Fruit fly (Drosophila melanogaster) whole organism, embryonic: ENCODE results near the gene CG14613.
A peak's percentile ranks its signal among the peaks of the same experiment; 100 is the strongest.

Experiments used
- Asciz ChIP-seq: fragments of 200-800 bp; sonication (Bioruptor generic); optimal IDR thresholded peaks from 2 replicates; lab custom pipeline; 2017; ENCODE audit warnings: missing biosample characterization, mild to moderate bottlenecking, missing genetic modification characterization, missing genetic modification reagents
- B-H1 ChIP-seq: fragments of 200-800 bp; sonication (Bioruptor generic); IDR thresholded peaks from 3 replicates; pipeline ENCODE4 v1.3.6; 2022; ENCODE audit warnings: missing biosample characterization, missing genetic modification characterization
- CG10147 ChIP-seq: fragments of 200-800 bp; sonication (Bioruptor generic); optimal IDR thresholded peaks from 2 replicates; lab custom pipeline; 2019; ENCODE audit warnings: missing biosample characterization, mild to moderate bottlenecking, missing genetic modification characterization, moderate library complexity
- CG11085 ChIP-seq: fragments of 200-800 bp; sonication (Bioruptor generic); IDR thresholded peaks from 2 replicates; pipeline ENCODE4 v1.3.6; 2022; ENCODE audit warnings: missing biosample characterization, missing genetic modification characterization
- CG11247 ChIP-seq: fragments of 200-800 bp; sonication (Bioruptor generic); IDR thresholded peaks from 2 replicates; pipeline ENCODE4 v1.3.6; 2022; ENCODE audit warnings: missing biosample characterization, missing genetic modification characterization
- CG11560 ChIP-seq: fragments of 200-800 bp; sonication (Bioruptor generic); IDR thresholded peaks from 3 replicates; pipeline ENCODE4 v1.3.6; 2022; ENCODE audit warnings: missing biosample characterization, missing genetic modification characterization
- CG12071 ChIP-seq: fragments of 200-800 bp; sonication (Bioruptor generic); optimal IDR thresholded peaks from 3 replicates; lab custom pipeline; 2018; ENCODE audit warnings: missing biosample characterization, mild to moderate bottlenecking, missing genetic modification characterization
- CG12104 ChIP-seq: fragments of 200-800 bp; sonication (Bioruptor generic); optimal IDR thresholded peaks from 3 replicates; lab custom pipeline; 2016; ENCODE audit warnings: missing biosample characterization, missing genetic modification characterization
- CG13123 ChIP-seq: fragments of 200-800 bp; sonication (Bioruptor generic); optimal IDR thresholded peaks from 2 replicates; lab custom pipeline; 2016; ENCODE audit warnings: missing biosample characterization, missing genetic modification characterization
- CG15514 ChIP-seq: fragments of 200-800 bp; sonication (Bioruptor generic); optimal IDR thresholded peaks from 3 replicates; lab custom pipeline; 2017; ENCODE audit warnings: missing biosample characterization, missing genetic modification characterization, mild to moderate bottlenecking, moderate library complexity, missing genetic modification reagents
- CG2678 ChIP-seq: fragments of 200-800 bp; sonication (Bioruptor generic); optimal IDR thresholded peaks from 3 replicates; lab custom pipeline; 2019; ENCODE audit warnings: missing biosample characterization, mild to moderate bottlenecking, missing genetic modification characterization, moderate library complexity
- CG31224 ChIP-seq: fragments of 200-800 bp; sonication (Bioruptor generic); IDR thresholded peaks from 2 replicates; pipeline ENCODE4 v1.3.6; 2022; ENCODE audit warnings: missing biosample characterization, missing genetic modification characterization
- CG3407 ChIP-seq: fragments of 200-800 bp; sonication (Bioruptor generic); optimal IDR thresholded peaks from 2 replicates; lab custom pipeline; 2018; ENCODE audit warnings: missing biosample characterization, mild to moderate bottlenecking, missing genetic modification characterization
- CG34422 ChIP-seq: fragments of 200-800 bp; sonication (Bioruptor generic); IDR thresholded peaks from 3 replicates; pipeline ENCODE4 v1.3.6; 2022; ENCODE audit warnings: missing biosample characterization, missing genetic modification characterization
- CG3838 ChIP-seq: fragments of 200-800 bp; sonication (Bioruptor generic); optimal IDR thresholded peaks from 3 replicates; lab custom pipeline; 2016; ENCODE audit warnings: missing biosample characterization, missing genetic modification characterization
- CG43689 ChIP-seq: fragments of 200-800 bp; sonication (Bioruptor generic); IDR thresholded peaks from 2 replicates; pipeline ENCODE4 v1.3.6; 2022; ENCODE audit warnings: missing biosample characterization, missing genetic modification characterization
- CG6791 ChIP-seq: fragments of 200-800 bp; sonication (Bioruptor generic); IDR thresholded peaks from 3 replicates; pipeline ENCODE4 v1.3.6; 2022; ENCODE audit warnings: missing biosample characterization, missing genetic modification characterization; ENCODE audit not compliant: partially characterized antibody
- CG8281 ChIP-seq: fragments of 200-800 bp; sonication (Bioruptor generic); optimal IDR thresholded peaks from 2 replicates; lab custom pipeline; 2018; ENCODE audit warnings: missing biosample characterization, mild to moderate bottlenecking, missing genetic modification characterization, moderate library complexity
- CG8290 ChIP-seq, 3 experiments: fragments of 200-800 bp; sonication (Bioruptor generic); optimal IDR thresholded peaks; 2 replicates each; lab custom pipeline; 2016 to 2019; ENCODE audit warnings: missing biosample characterization in 3 of 3, missing genetic modification characterization in 3 of 3, mild to moderate bottlenecking in 2 of 3, moderate library complexity in 1 of 3
- CG8388 ChIP-seq: fragments of 200-800 bp; sonication (Bioruptor generic); optimal IDR thresholded peaks from 2 replicates; lab custom pipeline; 2019; ENCODE audit warnings: missing biosample characterization, mild to moderate bottlenecking, missing genetic modification characterization, moderate library complexity
- CkIIα-i1 ChIP-seq: fragments of 200-800 bp; sonication (Bioruptor generic); IDR thresholded peaks from 2 replicates; pipeline ENCODE4 v1.3.6; 2022; ENCODE audit warnings: missing biosample characterization, missing genetic modification characterization
- Deaf1 ChIP-seq: fragments of 200-800 bp; optimal IDR thresholded peaks from 3 replicates; lab custom pipeline; 2019; ENCODE audit warnings: missing biosample characterization, mild to moderate bottlenecking, missing genetic modification characterization, moderate library complexity
- Fer1 ChIP-seq: fragments of 200-800 bp; sonication (Bioruptor generic); optimal IDR thresholded peaks from 2 replicates; lab custom pipeline; 2017; ENCODE audit warnings: missing biosample characterization, mild to moderate bottlenecking, missing genetic modification characterization
- Hr51 ChIP-seq, 2 experiments: fragments of 200-800 bp; sonication (Bioruptor generic); optimal IDR thresholded peaks; 2 replicates in 1 of 2; 3 replicates in 1 of 2; lab custom pipeline; 2016 to 2018; ENCODE audit warnings: missing biosample characterization in 2 of 2, missing genetic modification characterization in 2 of 2, mild to moderate bottlenecking in 1 of 2, moderate library complexity in 1 of 2
- Hr78 ChIP-seq, 2 experiments: fragments of 200-800 bp in 1 of 2; fragments of >200 bp in 1 of 2; sonication (Bioruptor generic) in 1 of 2; optimal IDR thresholded peaks; 2 replicates each; lab custom pipeline; 2017 to 2019; ENCODE audit warnings: missing biosample characterization in 2 of 2, missing genetic modification characterization in 2 of 2, mild to moderate bottlenecking in 1 of 2, moderate library complexity in 1 of 2
- Mad ChIP-seq: fragments of 200-800 bp; sonication (Bioruptor generic); optimal IDR thresholded peaks from 2 replicates; lab custom pipeline; 2016; ENCODE audit warnings: missing biosample characterization, missing genetic modification characterization
- Nf-YB ChIP-seq: fragments of 200-800 bp; sonication (Bioruptor generic); optimal IDR thresholded peaks from 3 replicates; lab custom pipeline; 2019; ENCODE audit warnings: missing biosample characterization, mild to moderate bottlenecking, missing genetic modification characterization, moderate library complexity
- Optix ChIP-seq: fragments of 200-800 bp; sonication (Bioruptor generic); IDR thresholded peaks from 3 replicates; pipeline ENCODE4 v1.3.6; 2022; ENCODE audit warnings: missing biosample characterization, missing genetic modification characterization
- Pdp1 ChIP-seq, 2 experiments: fragments of 200-800 bp; sonication (Bioruptor generic); optimal IDR thresholded peaks; 3 replicates each; lab custom pipeline; 2016; ENCODE audit warnings: missing biosample characterization in 2 of 2, missing genetic modification characterization in 2 of 2, mild to moderate bottlenecking in 1 of 2, moderate library complexity in 1 of 2
- Taf1 ChIP-seq: fragments of 200-800 bp; sonication (Bioruptor generic); IDR thresholded peaks from 2 replicates; pipeline ENCODE4 v1.3.6; 2022; ENCODE audit warnings: missing biosample characterization, missing genetic modification characterization
- ato ChIP-seq: fragments of 200-800 bp; sonication (Bioruptor generic); IDR thresholded peaks from 2 replicates; pipeline ENCODE4 v1.3.6; 2022; ENCODE audit warnings: missing biosample characterization, missing genetic modification characterization; ENCODE audit not compliant: partially characterized antibody
- bsh ChIP-seq, 2 experiments: fragments of 200-800 bp; sonication (Bioruptor generic); optimal IDR thresholded peaks; 2 replicates each; lab custom pipeline; 2017 to 2018; ENCODE audit warnings: mild to moderate bottlenecking in 2 of 2, missing biosample characterization in 2 of 2, missing genetic modification characterization in 2 of 2, moderate library complexity in 1 of 2
- btn ChIP-seq: fragments of 200-800 bp; sonication (Bioruptor generic); optimal IDR thresholded peaks from 2 replicates; lab custom pipeline; 2016; ENCODE audit warnings: missing biosample characterization, missing genetic modification characterization
- ci ChIP-seq: fragments of 200-800 bp; sonication (Bioruptor generic); IDR thresholded peaks from 3 replicates; pipeline ENCODE4 v1.3.6; 2022; ENCODE audit warnings: missing biosample characterization, missing genetic modification characterization
- da ChIP-seq: fragments of 200-800 bp; sonication (Bioruptor generic); optimal IDR thresholded peaks from 2 replicates; lab custom pipeline; 2016; ENCODE audit warnings: missing biosample characterization, missing genetic modification characterization
- ems ChIP-seq: fragments of 200-800 bp; sonication (Bioruptor generic); optimal IDR thresholded peaks from 3 replicates; lab custom pipeline; 2016; ENCODE audit warnings: missing biosample characterization, missing genetic modification characterization
- eve ChIP-seq, 2 experiments: fragments of >200 bp; optimal IDR thresholded peaks; 2 replicates each; lab custom pipeline; 2017; ENCODE audit warnings: missing biosample characterization in 2 of 2, missing genetic modification characterization in 2 of 2
- exex ChIP-seq: fragments of 200-800 bp; sonication (Bioruptor generic); optimal IDR thresholded peaks from 4 replicates; lab custom pipeline; 2018; ENCODE audit warnings: missing biosample characterization, mild to moderate bottlenecking, missing genetic modification characterization, moderate library complexity
- lov ChIP-seq, 2 experiments: fragments of 200-800 bp in 1 of 2; fragments of >200 bp in 1 of 2; sonication (Bioruptor generic) in 1 of 2; IDR thresholded peaks in 1 of 2; optimal IDR thresholded peaks in 1 of 2; 2 replicates in 1 of 2; 3 replicates in 1 of 2; pipeline versions ENCODE4 v1.3.6 to Lab custom; 2017 to 2022; ENCODE audit warnings: missing biosample characterization in 1 of 2, missing genetic modification characterization in 1 of 2
- nau ChIP-seq: fragments of 200-800 bp; sonication (Bioruptor generic); optimal IDR thresholded peaks from 3 replicates; lab custom pipeline; 2017; ENCODE audit warnings: missing biosample characterization, mild to moderate bottlenecking, missing genetic modification characterization, missing genetic modification reagents
- nmo ChIP-seq: fragments of 200-800 bp; sonication (Bioruptor generic); optimal IDR thresholded peaks from 2 replicates; lab custom pipeline; 2018; ENCODE audit warnings: missing biosample characterization, mild to moderate bottlenecking, missing genetic modification characterization, moderate library complexity
- rib ChIP-seq: fragments of 200-800 bp; sonication (Bioruptor generic); IDR thresholded peaks from 2 replicates; pipeline ENCODE4 v1.3.6; 2022; ENCODE audit warnings: missing biosample characterization, missing genetic modification characterization
- sd ChIP-seq: fragments of 200-800 bp; sonication (Bioruptor generic); optimal IDR thresholded peaks from 3 replicates; lab custom pipeline; 2018; ENCODE audit warnings: missing biosample characterization, mild to moderate bottlenecking, missing genetic modification characterization, moderate library complexity
- tio ChIP-seq: fragments of 200-800 bp; sonication (Bioruptor generic); optimal IDR thresholded peaks from 2 replicates; lab custom pipeline; 2017; ENCODE audit warnings: missing biosample characterization, missing genetic modification characterization, inconsistent platforms
- vnd ChIP-seq: fragments of 200-800 bp; sonication (Bioruptor generic); IDR thresholded peaks from 3 replicates; pipeline ENCODE4 v1.3.6; 2022; ENCODE audit warnings: missing biosample characterization, missing genetic modification characterization; ENCODE audit not compliant: partially characterized antibody
- zfh2 ChIP-seq: fragments of 200-800 bp; sonication (Bioruptor generic); optimal IDR thresholded peaks from 2 replicates; lab custom pipeline; 2016; ENCODE audit warnings: missing biosample characterization, missing genetic modification characterization

The CG14613 gene

dm6 chrX:22487667-22488593 lies 16.1 kb upstream of the CG14613 start (continued):
- TF ChIP-seq da (GFP tag; lab: Kevin White, UChicago): no peak
- TF ChIP-seq CG11085 (GFP tag; lab: Robert Waterston, UW): no peak
- peak; percentile 6 for TF ChIP-seq CG15514
- peak; percentile 6 for TF ChIP-seq CG12104 (GFP tag; lab: Kevin White, UChicago)
- peak; percentile 31 for TF ChIP-seq nmo (GFP tag; lab: Kevin White, UChicago)
- no peak for TF ChIP-seq lov (optimal IDR thresholded peaks at IDR 0.05; lab: Kevin White, UChicago)
- TF ChIP-seq lov (GFP tag; IDR thresholded peaks at IDR 0.05; lab: Robert Waterston, UW): no peak
- no peak for TF ChIP-seq vnd (GFP tag; lab: Robert Waterston, UW)
- TF ChIP-seq tio (GFP tag; lab: Kevin White, UChicago): no peak
- no peak for TF ChIP-seq CG8281 (tag; lab: Kevin White, UChicago)
- TF ChIP-seq ato (GFP tag; lab: Robert Waterston, UW): no peak
- peak in 1 of 2 experiments; percentile 62 for TF ChIP-seq Hr51 (GFP tag; optimal IDR thresholded peaks at IDR 0.05; lab: Kevin White, UChicago)
- peak; percentile 44 for TF ChIP-seq CG11247
- no peak for TF ChIP-seq CkIIα-i1 (GFP tag; lab: Robert Waterston, UW)
- 0 out of 2 replicates have a peak, but pooled peaks have one; percentile 8 for TF ChIP-seq Taf1 (GFP tag; lab: Robert Waterston, UW)
- TF ChIP-seq CG3407 (GFP tag; lab: Kevin White, UChicago): no peak
- TF ChIP-seq CG12071 (GFP tag; lab: Kevin White, UChicago): peak; percentile 11
- TF ChIP-seq CG8290 (GFP tag; optimal IDR thresholded peaks at IDR 0.05; lab: Kevin White, UChicago): no peak
- TF ChIP-seq CG8290 (tag; optimal IDR thresholded peaks at IDR 0.05; lab: Kevin White, UChicago): peak in 1 of 2 experiments; percentile 4
- no peak for TF ChIP-seq CG6791
- no peak for TF ChIP-seq CG13123
- peak; percentile 68 for TF ChIP-seq Deaf1
- no peak for TF ChIP-seq Nf-YB (GFP tag; lab: Kevin White, UChicago)
- no peak for TF ChIP-seq Pdp1 (GFP tag; optimal IDR thresholded peaks at IDR 0.05; lab: Kevin White, UChicago)
- no peak for TF ChIP-seq Optix (GFP tag; lab: Robert Waterston, UW)
- no peak for TF ChIP-seq eve (GFP tag; optimal IDR thresholded peaks at IDR 0.05; lab: Kevin White, UChicago)
- TF ChIP-seq CG8388: peak; percentile 6
- TF ChIP-seq ci: 0 out of 3 replicates have a peak, but pooled peaks have one; percentile 21
- no peak for TF ChIP-seq ems
- TF ChIP-seq Hr78 (GFP tag; optimal IDR thresholded peaks at IDR 0.05; lab: Kevin White, UChicago): no peak
- TF ChIP-seq btn (GFP tag; lab: Kevin White, UChicago): no peak
- peak; percentile 21 for TF ChIP-seq Asciz (GFP tag; lab: Kevin White, UChicago)
- TF ChIP-seq CG3838 (GFP tag; lab: Kevin White, UChicago): no peak
- TF ChIP-seq CG31224: peak; percentile 16; the same call in 1 of the 2 replicates
- peak; percentile 70; the same call in 1 of the 2 replicates for TF ChIP-seq rib (GFP tag; lab: Robert Waterston, UW)
- peak; percentile 17 for TF ChIP-seq zfh2 (GFP tag; lab: Kevin White, UChicago)
- TF ChIP-seq bsh (GFP tag; optimal IDR thresholded peaks at IDR 0.05; lab: Kevin White, UChicago): peak in 1 of 2 experiments; percentile 54
- 0 out of 3 replicates have a peak, but pooled peaks have one; percentile 48 for TF ChIP-seq CG34422 (GFP tag; lab: Robert Waterston, UW)
- peak; percentile 42; the same call in 1 of the 3 replicates for TF ChIP-seq B-H1
- TF ChIP-seq exex (tag; lab: Kevin White, UChicago): peak; percentile 60
- no peak for TF ChIP-seq nau (GFP tag; lab: Kevin White, UChicago)
- peak; percentile 12 for TF ChIP-seq CG10147 (GFP tag; lab: Kevin White, UChicago)
- no peak for TF ChIP-seq Fer1
- TF ChIP-seq sd (tag; lab: Kevin White, UChicago): peak; percentile 98
- TF ChIP-seq CG11560: no peak
- TF ChIP-seq CG43689 (GFP tag; lab: Robert Waterston, UW): no peak
- TF ChIP-seq CG2678: peak; percentile 61
- TF ChIP-seq Mad (GFP tag; lab: Kevin White, UChicago): no peak
